Worm (Caenorhabditis elegans): ENCODE data around the gene npp-1.

ce11 chrIV:9864778-9865177 lies 6.5 kb downstream of the npp-1 start, which contains the start of the genes K07F5.15 and K07F5.22:
- TF ChIP-seq him-1 (tag; optimal IDR thresholded peaks at IDR 0.05) (no peak), W03F9.2 (tag; optimal IDR thresholded peaks at IDR 0.05) (no peak)
